Worm (Caenorhabditis elegans) whole organism, midembryonic: ENCODE results near the gene F21D9.3.

Experiments used
- T22C8.4 ChIP-seq: fragments of 200-800 bp; sonication (Bioruptor generic); IDR thresholded peaks from 2 replicates; pipeline ENCODE4 v1.3.6; 2022; ENCODE audit warnings: missing genetic modification characterization, missing compliant biosample characterization
- flt-1 ChIP-seq: fragments of 200-800 bp; sonication (Bioruptor generic); IDR thresholded peaks from 2 replicates; pipeline ENCODE4 v1.3.6; 2022; ENCODE audit warnings: missing genetic modification characterization, missing compliant biosample characterization
- tab-1 ChIP-seq: fragments of 200-800 bp; sonication (Bioruptor generic); IDR thresholded peaks from 2 replicates; pipeline ENCODE4 v1.3.6; 2022; ENCODE audit warnings: missing genetic modification characterization, missing compliant biosample characterization
- ztf-23 ChIP-seq: fragments of 200-800 bp; sonication (Bioruptor generic); IDR thresholded peaks from 2 replicates; pipeline ENCODE4 v1.3.6; 2022; ENCODE audit warnings: missing genetic modification reagents, missing genetic modification characterization, missing compliant biosample characterization
- ztf-29 ChIP-seq: fragments of 200-800 bp; sonication (Bioruptor generic); IDR thresholded peaks from 2 replicates; pipeline ENCODE4 v1.3.6; 2022; ENCODE audit warnings: missing genetic modification reagents, missing genetic modification characterization, missing compliant biosample characterization

ce11 chrV:19212354-19212753 lies 45.2 kb downstream of the F21D9.3 start:
- TF ChIP-seq ztf-29 (GFP tag; lab: Robert Waterston, UW): no peak
- TF ChIP-seq tab-1 (GFP tag; lab: Robert Waterston, UW): no peak
- TF ChIP-seq flt-1 (GFP tag; lab: Robert Waterston, UW): no peak
- no peak for TF ChIP-seq T22C8.4 (GFP tag; lab: Robert Waterston, UW)
- TF ChIP-seq ztf-23 (GFP tag; lab: Robert Waterston, UW): no peak
